Worm (Caenorhabditis elegans) whole organism, L2 larva: ENCODE results near the gene T03G6.7.
A peak's percentile ranks its signal among the peaks of the same experiment; 100 is the strongest.

Source experiments
- ama-1 ChIP-seq: fragments of 150-350 bp; optimal IDR thresholded peaks from 2 replicates; lab custom pipeline; 2018; ENCODE audit warnings: inconsistent platforms
- ceh-16 ChIP-seq: fragments of 150-350 bp; optimal IDR thresholded peaks from 2 replicates; lab custom pipeline; 2014; ENCODE audit warnings: missing biosample characterization, missing genetic modification characterization
- ceh-82 ChIP-seq: fragments of 150-350 bp; optimal IDR thresholded peaks from 2 replicates; lab custom pipeline; 2014; ENCODE audit warnings: missing biosample characterization, missing genetic modification characterization
- elt-3 ChIP-seq: sonication (generic microtip); optimal IDR thresholded peaks from 2 replicates; lab custom pipeline; 2017; ENCODE audit warnings: missing biosample characterization, missing genetic modification characterization
- nhr-6 ChIP-seq: fragments of 150-350 bp; optimal IDR thresholded peaks from 2 replicates; lab custom pipeline; 2014; ENCODE audit warnings: missing biosample characterization, missing genetic modification characterization
- snpc-4 ChIP-seq: fragments of 150-350 bp; optimal IDR thresholded peaks from 2 replicates; lab custom pipeline; 2014; ENCODE audit warnings: missing biosample characterization, missing genetic modification characterization
- unc-39 ChIP-seq: fragments of 150-350 bp; optimal IDR thresholded peaks from 2 replicates; lab custom pipeline; 2014; ENCODE audit warnings: missing biosample characterization, missing genetic modification characterization
- unc-62 ChIP-seq: fragments of 150-350 bp; optimal IDR thresholded peaks from 2 replicates; lab custom pipeline; 2014; ENCODE audit warnings: missing biosample characterization, missing genetic modification reagents, missing genetic modification characterization

- TF ChIP-seq ceh-82 (tag; lab: Kevin White, UChicago) (no peak), unc-39 (tag; lab: Kevin White, UChicago) (no peak), nhr-6 (tag; lab: Kevin White, UChicago) (no peak), ceh-16 (no peak), ama-1 (peak; percentile 5), unc-62 (GFP tag; lab: Kevin White, UChicago) (no peak), elt-3 (no peak), snpc-4 (no peak)
These were observed 10.6 kb downstream of the T03G6.7 start for ce11 chrX:2604358-2605016.
